Worm (Caenorhabditis elegans): ENCODE data around the gene E02A10.3.

ce11 chrV:12540018-12540417 is 39.4 kb upstream of the E02A10.3 start:
- TF ChIP-seq ztf-11 (tag; optimal IDR thresholded peaks at IDR 0.05) (no peak), unc-39 (tag; optimal IDR thresholded peaks at IDR 0.05) (no peak), hif-1 (tag; optimal IDR thresholded peaks at IDR 0.05) (no peak), unc-62 (GFP tag; optimal IDR thresholded peaks at IDR 0.05 in 1 of 2) (peak in 1 of 2 experiments; percentile 84), unc-62 (tag; optimal IDR thresholded peaks at IDR 0.05) (no peak), lsy-2 (tag; optimal IDR thresholded peaks at IDR 0.05) (no peak), ZK546.5 (tag; optimal IDR thresholded peaks at IDR 0.05) (no peak), F37D6.2 (tag; optimal IDR thresholded peaks at IDR 0.05) (no peak), ama-1 (optimal IDR thresholded peaks at IDR 0.05) (peak; percentile 63), saeg-2 (GFP tag; IDR thresholded peaks at IDR 0.05) (no peak), daf-19 (GFP tag; conservative IDR thresholded peaks at IDR 0.05) (no peak)

Data from whole organism, L4 larva.